Worm (Caenorhabditis elegans): ENCODE measurements around the gene txt-3.

Gene txt-3

ce11 chrIV:4963834-4964233 is at the start of gene txt-3:
Gene txt-3, plus strand, starts transcription at chrIV:4963958.
- TF ChIP-seq tbx-11 (GFP tag; IDR thresholded peaks at IDR 0.05) (no peak), F13C5.2 (tag; optimal IDR thresholded peaks at IDR 0.05) (no peak), ceh-13 (GFP tag; optimal IDR thresholded peaks at IDR 0.05) (no peak), flt-1 (GFP tag; IDR thresholded peaks at IDR 0.05) (no peak), scrt-1 (GFP tag; IDR thresholded peaks at IDR 0.05) (no peak), B0310.2 (tag; optimal IDR thresholded peaks at IDR 0.05) (no peak), hmbx-1 (tag; optimal IDR thresholded peaks at IDR 0.05) (no peak), sea-1 (GFP tag; conservative IDR thresholded peaks at IDR 0.05) (no peak), ets-7 (tag; optimal IDR thresholded peaks at IDR 0.05) (no peak), hnd-1 (tag; optimal IDR thresholded peaks at IDR 0.05) (no peak), aly-1 (tag; optimal IDR thresholded peaks at IDR 0.05) (no peak), tbx-37 (GFP tag; conservative IDR thresholded peaks at IDR 0.05) (no peak), tra-4 (tag; optimal IDR thresholded peaks at IDR 0.05) (no peak), ceh-36 (tag; optimal IDR thresholded peaks at IDR 0.05) (no peak), pes-1 (GFP tag; IDR thresholded peaks at IDR 0.05) (no peak), hmg-4 (GFP tag; optimal IDR thresholded peaks at IDR 0.05) (no peak)

- TF ChIP-seq F13C5.2 (tag; optimal IDR thresholded peaks at IDR 0.05) (no peak), tra-4 (tag; optimal IDR thresholded peaks at IDR 0.05) (no peak), B0310.2 (tag; optimal IDR thresholded peaks at IDR 0.05) (no peak), scrt-1 (GFP tag; IDR thresholded peaks at IDR 0.05) (no peak), sea-1 (GFP tag; conservative IDR thresholded peaks at IDR 0.05) (no peak), ama-1 (optimal IDR thresholded peaks at IDR 0.05) (no peak), hmbx-1 (tag; optimal IDR thresholded peaks at IDR 0.05) (no peak), flt-1 (GFP tag; IDR thresholded peaks at IDR 0.05) (no peak), aly-1 (tag; optimal IDR thresholded peaks at IDR 0.05) (no peak), tbx-37 (GFP tag; conservative IDR thresholded peaks at IDR 0.05) (no peak), tbx-11 (GFP tag; IDR thresholded peaks at IDR 0.05) (no peak), pes-1 (GFP tag; IDR thresholded peaks at IDR 0.05) (no peak), ets-7 (tag; optimal IDR thresholded peaks at IDR 0.05) (no peak)
These were observed 48.1 kb upstream of the txt-3 start, which contains the start of gene str-155 for ce11 chrIV:4915689-4916088. Gene str-155, plus strand, starts transcription at chrIV:4915989.

- no peak for TF ChIP-seq B0310.2 (tag; optimal IDR thresholded peaks at IDR 0.05)
- TF ChIP-seq tbx-37 (GFP tag; conservative IDR thresholded peaks at IDR 0.05): no peak
- TF ChIP-seq hmbx-1 (tag; optimal IDR thresholded peaks at IDR 0.05): no peak
These were observed 46.0 kb upstream of the txt-3 start, which contains the start of gene str-158 for ce11 chrIV:4917774-4918173. Gene str-158, plus strand, starts transcription at chrIV:4918074.

DNA sequence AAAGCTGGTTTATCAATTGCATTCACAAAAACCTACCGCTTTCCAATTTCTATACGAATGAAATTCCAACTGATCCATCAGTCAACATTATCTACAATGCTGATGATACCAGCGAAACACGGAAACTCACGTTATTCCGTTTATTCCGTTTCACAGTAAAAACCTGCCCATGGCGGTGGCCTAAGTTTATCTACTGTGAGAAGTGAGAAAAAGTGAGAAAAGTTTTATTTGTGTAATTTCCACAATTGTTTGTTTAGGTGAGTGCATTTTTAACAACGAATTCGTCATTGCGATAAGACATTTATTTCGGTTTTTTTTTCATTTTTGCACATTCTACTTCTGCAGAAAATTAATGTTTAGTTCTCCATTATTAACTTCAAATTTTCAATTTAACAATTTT is 33.7 kb upstream of the txt-3 start, which contains the start of gene Y9C9A.8:
Gene Y9C9A.8 (plus strand): TSS at position 301 of the 400 bp plus-strand sequence.
- TF ChIP-seq hmbx-1 (tag; optimal IDR thresholded peaks at IDR 0.05) (no peak), hnd-1 (tag; optimal IDR thresholded peaks at IDR 0.05) (no peak)

ce11 chrIV:4930754-4931322 is 32.9 kb upstream of the txt-3 start:
- peak; percentile 39; the same call in 1 of the 2 replicates for TF ChIP-seq flt-1 (GFP tag; IDR thresholded peaks at IDR 0.05)
- TF ChIP-seq ama-1 (optimal IDR thresholded peaks at IDR 0.05): no peak
- TF ChIP-seq F13C5.2 (tag; optimal IDR thresholded peaks at IDR 0.05): no peak
- peak; percentile 6 for TF ChIP-seq ceh-13 (GFP tag; optimal IDR thresholded peaks at IDR 0.05)
- no peak for TF ChIP-seq hmg-4 (GFP tag; optimal IDR thresholded peaks at IDR 0.05)
- peak; percentile 63; the same call in 1 of the 2 replicates for TF ChIP-seq pes-1 (GFP tag; IDR thresholded peaks at IDR 0.05)
- no peak for TF ChIP-seq scrt-1 (GFP tag; IDR thresholded peaks at IDR 0.05)
- no peak for TF ChIP-seq ets-7 (tag; optimal IDR thresholded peaks at IDR 0.05)
- 0 out of 2 replicates have a peak, but pooled peaks have one; percentile 16 for TF ChIP-seq tbx-11 (GFP tag; IDR thresholded peaks at IDR 0.05)
- no peak for TF ChIP-seq hnd-1 (tag; optimal IDR thresholded peaks at IDR 0.05)
- no peak for TF ChIP-seq aly-1 (tag; optimal IDR thresholded peaks at IDR 0.05)

DNA sequence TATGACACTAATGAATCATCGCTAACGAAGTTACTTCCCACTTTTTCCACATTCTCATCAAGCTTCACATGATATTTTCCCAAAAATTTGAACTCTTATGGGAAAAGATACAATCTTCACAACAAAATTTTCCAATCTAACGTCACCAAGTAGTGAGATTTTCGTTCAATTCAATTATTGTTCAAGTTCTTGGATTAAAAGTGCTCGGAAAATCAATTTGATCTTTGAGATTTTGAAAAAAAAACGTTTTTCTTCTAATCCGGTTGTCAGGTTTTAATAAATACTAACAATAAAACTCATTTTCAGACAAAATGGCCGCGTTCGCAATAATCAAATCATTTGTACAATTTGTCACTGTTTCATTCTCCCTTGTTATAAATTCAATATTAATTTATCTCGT is 29.7 kb upstream of the txt-3 start, which contains the start of gene str-153:
Gene str-153 (plus strand): TSS at position 301 of the 400 bp plus-strand sequence.
- TF ChIP-seq B0310.2 (tag; optimal IDR thresholded peaks at IDR 0.05) (no peak), ama-1 (optimal IDR thresholded peaks at IDR 0.05) (no peak), F13C5.2 (tag; optimal IDR thresholded peaks at IDR 0.05) (no peak), ceh-13 (GFP tag; optimal IDR thresholded peaks at IDR 0.05) (no peak), tbx-11 (GFP tag; IDR thresholded peaks at IDR 0.05) (no peak), ets-7 (tag; optimal IDR thresholded peaks at IDR 0.05) (no peak), hmg-4 (GFP tag; optimal IDR thresholded peaks at IDR 0.05) (no peak)

ce11 chrIV:4937647-4938046 is 26.1 kb upstream of the txt-3 start, which contains the start of gene fbxa-86:
Gene fbxa-86, minus strand, starts transcription at chrIV:4938013.
- TF ChIP-seq hmbx-1 (tag; optimal IDR thresholded peaks at IDR 0.05) (no peak), tbx-11 (GFP tag; IDR thresholded peaks at IDR 0.05) (no peak), ama-1 (optimal IDR thresholded peaks at IDR 0.05) (no peak), F13C5.2 (tag; optimal IDR thresholded peaks at IDR 0.05) (no peak), B0310.2 (tag; optimal IDR thresholded peaks at IDR 0.05) (no peak), ceh-13 (GFP tag; optimal IDR thresholded peaks at IDR 0.05) (no peak), scrt-1 (GFP tag; IDR thresholded peaks at IDR 0.05) (no peak), hmg-4 (GFP tag; optimal IDR thresholded peaks at IDR 0.05) (no peak)

ce11 chrIV:4938664-4939063 is 25.1 kb upstream of the txt-3 start, which contains the start of gene str-168:
Gene str-168, plus strand, starts transcription at chrIV:4938964.
- no peak for TF ChIP-seq hmg-4 (GFP tag; optimal IDR thresholded peaks at IDR 0.05)
- no peak for TF ChIP-seq ama-1 (optimal IDR thresholded peaks at IDR 0.05)
- TF ChIP-seq flt-1 (GFP tag; IDR thresholded peaks at IDR 0.05): no peak
- TF ChIP-seq tbx-11 (GFP tag; IDR thresholded peaks at IDR 0.05): no peak
- TF ChIP-seq ceh-13 (GFP tag; optimal IDR thresholded peaks at IDR 0.05): no peak
- no peak for TF ChIP-seq hmbx-1 (tag; optimal IDR thresholded peaks at IDR 0.05)
- no peak for TF ChIP-seq hnd-1 (tag; optimal IDR thresholded peaks at IDR 0.05)
- TF ChIP-seq ets-7 (tag; optimal IDR thresholded peaks at IDR 0.05): no peak
- no peak for TF ChIP-seq aly-1 (tag; optimal IDR thresholded peaks at IDR 0.05)
- no peak for TF ChIP-seq scrt-1 (GFP tag; IDR thresholded peaks at IDR 0.05)
- no peak for TF ChIP-seq sea-1 (GFP tag; conservative IDR thresholded peaks at IDR 0.05)
- no peak for TF ChIP-seq ceh-36 (tag; optimal IDR thresholded peaks at IDR 0.05)

Measured in whole organism, early embryonic.